Fruit fly (Drosophila melanogaster): ENCODE results near the gene CG12883.

dm6 chr3R:27637264-27637860 is 41.7 kb upstream of the CG12883 start:
- TF ChIP-seq CG7987 (GFP tag; optimal IDR thresholded peaks at IDR 0.05) (no peak), CG7928 (GFP tag; optimal IDR thresholded peaks at IDR 0.05) (no peak), Sox102F (GFP tag; optimal IDR thresholded peaks at IDR 0.05) (no peak), Fer1 (GFP tag; optimal IDR thresholded peaks at IDR 0.05) (no peak), sd (tag; optimal IDR thresholded peaks at IDR 0.05) (no peak), dm (GFP tag; optimal IDR thresholded peaks at IDR 0.05) (no peak)

All from whole organism, embryonic.